Fruit fly (Drosophila melanogaster) whole organism, embryonic: ENCODE results near the gene gt.
A peak's percentile ranks its signal among the peaks of the same experiment; 100 is the strongest.

Experiments used
- Atf6 ChIP-seq: fragments of 200-800 bp; sonication (Bioruptor generic); IDR thresholded peaks from 2 replicates; pipeline ENCODE4 v1.3.6; 2022; ENCODE audit warnings: missing biosample characterization, missing genetic modification characterization
- Awh ChIP-seq: fragments of 200-800 bp; sonication (Bioruptor generic); IDR thresholded peaks from 2 replicates; pipeline ENCODE4, ENCODE4 v1.3.6; 2022; ENCODE audit warnings: missing biosample characterization, missing genetic modification characterization
- BtbVII ChIP-seq: fragments of 200-800 bp; sonication (Bioruptor generic); optimal IDR thresholded peaks from 3 replicates; lab custom pipeline; 2017; ENCODE audit warnings: missing biosample characterization, mild to moderate bottlenecking, missing genetic modification characterization
- CG10979 ChIP-seq: fragments of 200-800 bp; sonication (Bioruptor generic); optimal IDR thresholded peaks from 2 replicates; lab custom pipeline; 2018; ENCODE audit warnings: missing biosample characterization, mild to moderate bottlenecking, missing genetic modification characterization, moderate library complexity
- CG11504 ChIP-seq: fragments of 200-800 bp; sonication (Bioruptor generic); optimal IDR thresholded peaks from 3 replicates; lab custom pipeline; 2019; ENCODE audit warnings: missing biosample characterization, mild to moderate bottlenecking, missing genetic modification characterization, moderate library complexity
- CG12071 ChIP-seq: fragments of 200-800 bp; sonication (Bioruptor generic); optimal IDR thresholded peaks from 3 replicates; lab custom pipeline; 2018; ENCODE audit warnings: missing biosample characterization, mild to moderate bottlenecking, missing genetic modification characterization
- CG12299 ChIP-seq: fragments of 200-800 bp; sonication (Bioruptor generic); optimal IDR thresholded peaks from 2 replicates; lab custom pipeline; 2018; ENCODE audit warnings: missing biosample characterization, mild to moderate bottlenecking, missing genetic modification characterization
- CG13296 ChIP-seq: fragments of 200-800 bp; sonication (Bioruptor generic); optimal IDR thresholded peaks from 3 replicates; lab custom pipeline; 2018; ENCODE audit warnings: missing biosample characterization, mild to moderate bottlenecking, missing genetic modification characterization
- CG13894 ChIP-seq: fragments of 200-800 bp; sonication (Bioruptor generic); optimal IDR thresholded peaks from 3 replicates; lab custom pipeline; 2018; ENCODE audit warnings: missing biosample characterization, mild to moderate bottlenecking, missing genetic modification characterization, moderate library complexity
- CG15073 ChIP-seq: fragments of 200-800 bp; sonication (Bioruptor generic); optimal IDR thresholded peaks from 2 replicates; lab custom pipeline; 2016; ENCODE audit warnings: missing biosample characterization, missing genetic modification characterization
- CG15696 ChIP-seq: fragments of 200-800 bp; sonication (Bioruptor generic); optimal IDR thresholded peaks from 2 replicates; lab custom pipeline; 2019; ENCODE audit warnings: missing biosample characterization, mild to moderate bottlenecking, missing genetic modification characterization, moderate library complexity
- CG17568 ChIP-seq: fragments of 200-800 bp; sonication (Bioruptor generic); optimal IDR thresholded peaks from 2 replicates; lab custom pipeline; 2018; ENCODE audit warnings: missing biosample characterization, mild to moderate bottlenecking, missing genetic modification characterization, moderate library complexity
- CG17912 ChIP-seq: fragments of 200-800 bp; sonication (Bioruptor generic); optimal IDR thresholded peaks from 2 replicates; lab custom pipeline; 2018; ENCODE audit warnings: missing biosample characterization, mild to moderate bottlenecking, missing genetic modification characterization
- CG32532 ChIP-seq: fragments of 200-800 bp; sonication (Bioruptor generic); IDR thresholded peaks from 2 replicates; pipeline ENCODE4 v1.3.6; 2022; ENCODE audit warnings: missing biosample characterization, missing genetic modification characterization
- CG3838 ChIP-seq: fragments of 200-800 bp; sonication (Bioruptor generic); optimal IDR thresholded peaks from 3 replicates; lab custom pipeline; 2016; ENCODE audit warnings: missing biosample characterization, missing genetic modification characterization
- CG42726 ChIP-seq: fragments of 200-800 bp; sonication (Bioruptor generic); IDR thresholded peaks from 2 replicates; pipeline ENCODE4 v1.3.6; 2022; ENCODE audit warnings: missing biosample characterization, missing genetic modification characterization; ENCODE audit not compliant: partially characterized antibody
- CG4730 ChIP-seq: fragments of 200-800 bp; sonication (Bioruptor generic); IDR thresholded peaks from 2 replicates; pipeline ENCODE4 v1.3.6; 2022; ENCODE audit warnings: missing biosample characterization, missing genetic modification characterization
- CG4854 ChIP-seq: fragments of 200-800 bp; sonication (Bioruptor generic); optimal IDR thresholded peaks from 2 replicates; lab custom pipeline; 2016; ENCODE audit warnings: missing biosample characterization, missing genetic modification characterization, inconsistent platforms
- CG7928 ChIP-seq: fragments of 200-800 bp; sonication (Bioruptor generic); optimal IDR thresholded peaks from 2 replicates; lab custom pipeline; 2017; ENCODE audit warnings: missing biosample characterization, mild to moderate bottlenecking, missing genetic modification characterization
- CG8478 ChIP-seq: fragments of >200 bp; optimal IDR thresholded peaks from 2 replicates; lab custom pipeline; 2018
- Dek ChIP-seq: fragments of 200-800 bp; sonication (Bioruptor generic); optimal IDR thresholded peaks from 3 replicates; lab custom pipeline; 2019; ENCODE audit warnings: missing biosample characterization, mild to moderate bottlenecking, missing genetic modification characterization, moderate library complexity
- Dip2 ChIP-seq: fragments of 200-800 bp; sonication (Bioruptor generic); IDR thresholded peaks from 2 replicates; pipeline ENCODE4 v1.3.6; 2022; ENCODE audit warnings: missing biosample characterization, missing genetic modification characterization
- Dip3 ChIP-seq: fragments of 200-800 bp; sonication (Bioruptor generic); optimal IDR thresholded peaks from 3 replicates; lab custom pipeline; 2016; ENCODE audit warnings: missing biosample characterization, missing genetic modification characterization
- Doc2 ChIP-seq: fragments of 200-800 bp; sonication (Bioruptor generic); IDR thresholded peaks from 2 replicates; pipeline ENCODE4 v1.3.6; 2022; ENCODE audit warnings: missing biosample characterization, missing genetic modification characterization
- E2f1 ChIP-seq: fragments of 200-800 bp; sonication (Bioruptor generic); IDR thresholded peaks from 2 replicates; pipeline ENCODE4 v1.3.6; 2022; ENCODE audit warnings: missing biosample characterization, missing genetic modification characterization
- Elba2 ChIP-seq: fragments of 200-800 bp; sonication (Bioruptor generic); optimal IDR thresholded peaks from 3 replicates; lab custom pipeline; 2016; ENCODE audit warnings: missing biosample characterization, missing genetic modification characterization
- GATAe ChIP-seq: fragments of 200-800 bp; sonication (Bioruptor generic); conservative IDR thresholded peaks from 2 replicates; pipeline ENCODE4 v1.3.6; 2022; ENCODE audit warnings: missing biosample characterization, missing genetic modification characterization
- Gsc ChIP-seq: fragments of 200-800 bp; sonication (Bioruptor generic); IDR thresholded peaks from 2 replicates; pipeline ENCODE4 v1.3.6; 2022; ENCODE audit warnings: missing biosample characterization, missing genetic modification characterization
- HmgZ ChIP-seq: fragments of 200-800 bp; sonication (Bioruptor generic); optimal IDR thresholded peaks from 2 replicates; lab custom pipeline; 2018; ENCODE audit warnings: missing biosample characterization, mild to moderate bottlenecking, missing genetic modification characterization
- Jarid2 ChIP-seq: fragments of 200-800 bp; sonication (Bioruptor generic); optimal IDR thresholded peaks from 3 replicates; lab custom pipeline; 2017; ENCODE audit warnings: mild to moderate bottlenecking, missing biosample characterization, missing genetic modification reagents, missing genetic modification characterization
- Kr ChIP-seq: fragments of 200-800 bp; sonication (Bioruptor generic); optimal IDR thresholded peaks from 2 replicates; lab custom pipeline; 2017; ENCODE audit warnings: missing biosample characterization, mild to moderate bottlenecking, missing genetic modification characterization
- NK7.1 ChIP-seq: fragments of 200-800 bp; sonication (Bioruptor generic); optimal IDR thresholded peaks from 3 replicates; lab custom pipeline; 2016; ENCODE audit warnings: missing biosample characterization, missing genetic modification characterization
- Rfx ChIP-seq: fragments of 200-800 bp; sonication (Bioruptor generic); IDR thresholded peaks from 2 replicates; pipeline ENCODE4 v1.3.6; 2022; ENCODE audit warnings: missing biosample characterization, missing genetic modification characterization
- Rx ChIP-seq: fragments of 200-800 bp; sonication (Bioruptor generic); IDR thresholded peaks from 2 replicates; pipeline ENCODE4 v1.3.6; 2022; ENCODE audit warnings: missing biosample characterization, missing genetic modification characterization
- Sin3A ChIP-seq: fragments of >200 bp; optimal IDR thresholded peaks from 2 replicates; lab custom pipeline; 2018
- Tbp ChIP-seq: fragments of >200 bp; optimal IDR thresholded peaks from 2 replicates; lab custom pipeline; 2018; ENCODE audit warnings: missing biosample characterization, missing genetic modification characterization
- Usf ChIP-seq: fragments of 200-800 bp; sonication (Bioruptor generic); optimal IDR thresholded peaks from 2 replicates; lab custom pipeline; 2017; ENCODE audit warnings: missing genotype, missing biosample characterization, missing genetic modification characterization
- ab ChIP-seq: fragments of 200-800 bp; sonication (Bioruptor generic); optimal IDR thresholded peaks from 2 replicates; lab custom pipeline; 2016; ENCODE audit warnings: missing biosample characterization, missing genetic modification characterization
- aop ChIP-seq: fragments of 200-800 bp; sonication (Bioruptor generic); IDR thresholded peaks from 2 replicates; pipeline ENCODE4 v1.3.6; 2022; ENCODE audit warnings: missing biosample characterization, missing genetic modification characterization
- btn ChIP-seq: fragments of 200-800 bp; sonication (Bioruptor generic); optimal IDR thresholded peaks from 2 replicates; lab custom pipeline; 2016; ENCODE audit warnings: missing biosample characterization, missing genetic modification characterization
- cad ChIP-seq: fragments of >200 bp; optimal IDR thresholded peaks from 2 replicates; lab custom pipeline; 2017; ENCODE audit warnings: missing biosample characterization, missing genetic modification characterization
- esg ChIP-seq: fragments of 200-800 bp; sonication (Bioruptor generic); conservative IDR thresholded peaks from 2 replicates; pipeline ENCODE4 v1.3.6; 2022; ENCODE audit warnings: missing biosample characterization, missing genetic modification characterization
- grau ChIP-seq: fragments of 200-800 bp; optimal IDR thresholded peaks from 3 replicates; lab custom pipeline; 2019; ENCODE audit warnings: missing biosample characterization, mild to moderate bottlenecking, missing genetic modification characterization, moderate library complexity
- hbn ChIP-seq: fragments of 200-800 bp; sonication (Bioruptor generic); IDR thresholded peaks from 2 replicates; pipeline ENCODE4 v1.3.6; 2022; ENCODE audit warnings: missing biosample characterization, missing genetic modification characterization; ENCODE audit not compliant: partially characterized antibody
- jumu ChIP-seq: fragments of 200-800 bp; sonication (Bioruptor generic); optimal IDR thresholded peaks from 3 replicates; lab custom pipeline; 2016; ENCODE audit warnings: missing biosample characterization, missing genetic modification characterization
- kni ChIP-seq: fragments of 200-800 bp; sonication (Bioruptor generic); optimal IDR thresholded peaks from 3 replicates; lab custom pipeline; 2017; ENCODE audit warnings: mild to moderate bottlenecking, missing biosample characterization, missing genetic modification reagents, missing genetic modification characterization
- knrl ChIP-seq: fragments of 200-800 bp; sonication (Bioruptor generic); IDR thresholded peaks from 3 replicates; pipeline ENCODE4 v1.3.6; 2022; ENCODE audit warnings: missing biosample characterization, missing genetic modification characterization; ENCODE audit not compliant: partially characterized antibody
- lab ChIP-seq: fragments of 200-800 bp; sonication (Bioruptor generic); optimal IDR thresholded peaks from 3 replicates; lab custom pipeline; 2017; ENCODE audit warnings: missing biosample characterization, missing genetic modification characterization, mild to moderate bottlenecking, moderate library complexity, missing genetic modification reagents
- p53 ChIP-seq: fragments of 200-800 bp; sonication (Bioruptor generic); optimal IDR thresholded peaks from 2 replicates; lab custom pipeline; 2016; ENCODE audit warnings: missing biosample characterization, missing genetic modification characterization
- tin ChIP-seq: fragments of 200-800 bp; sonication (Bioruptor generic); optimal IDR thresholded peaks from 3 replicates; lab custom pipeline; 2016; ENCODE audit warnings: missing biosample characterization, missing genetic modification characterization
- tx ChIP-seq: fragments of 200-800 bp; sonication (Bioruptor generic); optimal IDR thresholded peaks from 2 replicates; lab custom pipeline; 2016; ENCODE audit warnings: missing biosample characterization, missing genetic modification characterization
- usp ChIP-seq: fragments of >200 bp; optimal IDR thresholded peaks from 2 replicates; lab custom pipeline; 2017; ENCODE audit warnings: missing biosample characterization, missing genetic modification characterization
- vvl ChIP-seq: fragments of 200-800 bp; sonication (Bioruptor generic); IDR thresholded peaks from 2 replicates; pipeline ENCODE4 v1.3.6; 2022; ENCODE audit warnings: missing biosample characterization, missing genetic modification characterization

The gt gene

dm6 chrX:2468576-2468975, 39.8 kb upstream of the gt start (continued):
- no peak for TF ChIP-seq hbn (GFP tag; lab: Robert Waterston, UW)
- no peak for TF ChIP-seq GATAe (GFP tag; lab: Robert Waterston, UW)
- TF ChIP-seq grau = peak; percentile 94
- TF ChIP-seq HmgZ (tag; lab: Kevin White, UChicago) = peak; percentile 7
- TF ChIP-seq Dip2 (GFP tag; lab: Robert Waterston, UW) = no peak
- peak; percentile 87 for TF ChIP-seq tin (GFP tag; lab: Kevin White, UChicago)
- TF ChIP-seq Gsc (GFP tag; lab: Robert Waterston, UW) = peak; percentile 64
- TF ChIP-seq CG17912 = no peak
- no peak for TF ChIP-seq Doc2 (GFP tag; lab: Robert Waterston, UW)
- TF ChIP-seq ab = no peak
- peak; percentile 44 for TF ChIP-seq Rfx
- peak; percentile 78 for TF ChIP-seq btn (GFP tag; lab: Kevin White, UChicago)
- TF ChIP-seq CG13894 (tag; lab: Kevin White, UChicago) = no peak
- no peak for TF ChIP-seq Atf6 (GFP tag; lab: Robert Waterston, UW)
- TF ChIP-seq Rx (GFP tag; lab: Robert Waterston, UW) = peak; percentile 68
- TF ChIP-seq NK7.1 (GFP tag; lab: Kevin White, UChicago) = peak; percentile 48
- peak; percentile 69; the same call in 1 of the 2 replicates for TF ChIP-seq E2f1 (GFP tag; lab: Robert Waterston, UW)
- TF ChIP-seq Elba2 (GFP tag; lab: Kevin White, UChicago) = no peak
- no peak for TF ChIP-seq BtbVII (GFP tag; lab: Kevin White, UChicago)
- no peak for TF ChIP-seq cad
- TF ChIP-seq CG15073 (GFP tag; lab: Kevin White, UChicago) = peak; percentile 18
- TF ChIP-seq Awh (GFP tag; lab: Robert Waterston, UW) = peak; percentile 76
- TF ChIP-seq jumu = peak; percentile 79
- TF ChIP-seq Jarid2 = no peak
- peak; percentile 84 for TF ChIP-seq CG10979 (tag; lab: Kevin White, UChicago)
- TF ChIP-seq Usf (GFP tag; lab: Kevin White, UChicago) = peak; percentile 32
- TF ChIP-seq CG7928 (GFP tag; lab: Kevin White, UChicago) = no peak
- TF ChIP-seq knrl (GFP tag; lab: Robert Waterston, UW) = no peak
- no peak for TF ChIP-seq Tbp (GFP tag; lab: Kevin White, UChicago)
- peak; percentile 4 for TF ChIP-seq CG4854
- peak; percentile 86 for TF ChIP-seq vvl (GFP tag; lab: Robert Waterston, UW)
- TF ChIP-seq usp (GFP tag; lab: Kevin White, UChicago) = no peak
- TF ChIP-seq CG17568 (GFP tag; lab: Kevin White, UChicago) = no peak
- no peak for TF ChIP-seq Dek (tag; lab: Kevin White, UChicago)
- TF ChIP-seq CG3838 (GFP tag; lab: Kevin White, UChicago) = peak; percentile 29
- peak; percentile 30 for TF ChIP-seq kni (GFP tag; lab: Kevin White, UChicago)
- peak; percentile 90 for TF ChIP-seq CG15696
- TF ChIP-seq Sin3A (lab: Kevin White, UChicago) = no peak
- TF ChIP-seq CG12299 (tag; lab: Kevin White, UChicago) = peak; percentile 27
- peak; percentile 32; the same call in 1 of the 2 replicates for TF ChIP-seq aop (GFP tag; lab: Robert Waterston, UW)
- no peak for TF ChIP-seq CG12071 (GFP tag; lab: Kevin White, UChicago)
- TF ChIP-seq esg = peak; percentile 67
- TF ChIP-seq CG4730 (GFP tag; lab: Robert Waterston, UW) = peak; percentile 68
- TF ChIP-seq Kr (GFP tag; lab: Kevin White, UChicago) = no peak
- peak; percentile 75 for TF ChIP-seq CG11504 (tag; lab: Kevin White, UChicago)
- TF ChIP-seq CG13296 (GFP tag; lab: Kevin White, UChicago) = no peak
- TF ChIP-seq tx (GFP tag; lab: Kevin White, UChicago) = peak; percentile 64
- TF ChIP-seq CG32532 = 0 out of 2 replicates have a peak, but pooled peaks have one; percentile 40
- TF ChIP-seq p53 (GFP tag; lab: Kevin White, UChicago) = peak; percentile 30
- peak; percentile 2 for TF ChIP-seq Dip3 (GFP tag; lab: Kevin White, UChicago)
- TF ChIP-seq CG42726 = no peak
- TF ChIP-seq CG8478 = no peak
- TF ChIP-seq lab (GFP tag; lab: Kevin White, UChicago) = peak; percentile 53
